Worm (Caenorhabditis elegans) whole organism, L4/young adult: Measurements from ENCODE around the gene srw-98.

ENCODE experiments used
- W03F9.2 ChIP-seq: fragments of 150-350 bp; optimal IDR thresholded peaks from 2 replicates; lab custom pipeline; 2014; ENCODE audit warnings: missing biosample characterization, missing genetic modification characterization
- dao-5 ChIP-seq: sonication (generic microtip); optimal IDR thresholded peaks from 2 replicates; lab custom pipeline; 2016; ENCODE audit warnings: missing genotype, missing genetic modification characterization, moderate library complexity, missing compliant biosample characterization
- him-1 ChIP-seq: sonication (generic microtip); optimal IDR thresholded peaks from 2 replicates; lab custom pipeline; 2016; ENCODE audit warnings: missing genotype, missing genetic modification reagents, missing genetic modification characterization, missing compliant biosample characterization

DNA sequence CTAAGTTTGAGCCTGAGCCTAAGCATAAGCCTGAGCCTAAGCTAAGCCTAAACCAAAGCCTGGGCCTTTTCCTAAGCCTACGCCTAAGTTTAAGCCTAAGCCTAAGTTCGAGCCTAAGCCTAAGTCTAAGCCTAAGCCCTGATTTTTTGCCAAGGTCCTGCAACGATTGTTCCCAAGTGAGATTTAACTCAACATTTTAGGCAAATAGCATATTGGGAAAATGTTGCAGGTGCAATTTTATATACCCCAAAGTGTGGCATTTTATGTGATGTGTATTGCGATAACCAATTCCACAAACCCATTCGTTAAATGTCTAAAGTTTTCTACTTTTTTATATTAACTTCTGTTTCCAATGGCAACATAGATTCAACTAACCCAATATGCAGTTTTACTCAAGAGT lies 15.9 kb downstream of the srw-98 start, which contains the start of gene irld-40:
- TF ChIP-seq W03F9.2 (tag; lab: Kevin White, UChicago) (no peak), dao-5 (tag; lab: Kevin White, UChicago) (no peak), him-1 (tag; lab: Kevin White, UChicago) (no peak)
